Fruit fly (Drosophila melanogaster) ovary, adult (tissue): Measurements from ENCODE around the gene Adgf-D.
A peak's percentile ranks its signal among the peaks of the same experiment; 100 is the strongest.

ENCODE experiments used
- CG17801 ChIP-seq: fragments of 200-800 bp; optimal IDR thresholded peaks from 2 replicates; lab custom pipeline; 2019; ENCODE audit warnings: missing biosample characterization, mild to moderate bottlenecking, missing genetic modification characterization, moderate library complexity; ENCODE audit not compliant: partially characterized antibody

The Adgf-D gene

DNA sequence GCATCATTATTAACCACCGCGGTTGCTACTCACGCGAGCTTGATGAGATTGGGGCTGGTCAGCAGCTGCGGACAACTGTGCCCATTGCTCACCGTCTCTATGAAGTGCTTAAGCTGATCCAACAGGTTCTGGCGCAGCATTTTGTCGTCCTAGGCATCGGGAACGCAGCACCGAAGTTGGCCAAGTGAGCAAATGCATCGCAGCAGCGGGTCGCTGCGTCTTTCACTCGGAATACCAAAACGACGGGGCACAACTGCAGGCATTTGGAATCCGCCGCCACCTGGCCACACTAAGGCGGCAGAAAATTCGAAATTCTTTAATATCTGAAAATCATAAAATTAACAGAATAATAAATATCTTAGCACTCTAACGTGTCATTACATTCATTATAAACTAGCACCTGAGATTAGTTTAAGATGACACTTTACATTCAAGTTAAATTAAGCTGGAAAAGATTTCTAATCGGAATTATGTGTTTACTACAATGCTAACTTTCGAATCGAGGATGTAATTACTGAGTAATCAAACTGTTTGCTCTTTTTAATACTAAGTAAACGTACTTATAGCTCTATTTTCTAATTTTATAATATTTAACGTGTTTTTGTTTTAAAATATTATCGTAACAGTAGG, 22.1 kb downstream of the Adgf-D start:
- no peak for TF ChIP-seq CG17801 (GFP tag; lab: Kevin White, UChicago)

DNA sequence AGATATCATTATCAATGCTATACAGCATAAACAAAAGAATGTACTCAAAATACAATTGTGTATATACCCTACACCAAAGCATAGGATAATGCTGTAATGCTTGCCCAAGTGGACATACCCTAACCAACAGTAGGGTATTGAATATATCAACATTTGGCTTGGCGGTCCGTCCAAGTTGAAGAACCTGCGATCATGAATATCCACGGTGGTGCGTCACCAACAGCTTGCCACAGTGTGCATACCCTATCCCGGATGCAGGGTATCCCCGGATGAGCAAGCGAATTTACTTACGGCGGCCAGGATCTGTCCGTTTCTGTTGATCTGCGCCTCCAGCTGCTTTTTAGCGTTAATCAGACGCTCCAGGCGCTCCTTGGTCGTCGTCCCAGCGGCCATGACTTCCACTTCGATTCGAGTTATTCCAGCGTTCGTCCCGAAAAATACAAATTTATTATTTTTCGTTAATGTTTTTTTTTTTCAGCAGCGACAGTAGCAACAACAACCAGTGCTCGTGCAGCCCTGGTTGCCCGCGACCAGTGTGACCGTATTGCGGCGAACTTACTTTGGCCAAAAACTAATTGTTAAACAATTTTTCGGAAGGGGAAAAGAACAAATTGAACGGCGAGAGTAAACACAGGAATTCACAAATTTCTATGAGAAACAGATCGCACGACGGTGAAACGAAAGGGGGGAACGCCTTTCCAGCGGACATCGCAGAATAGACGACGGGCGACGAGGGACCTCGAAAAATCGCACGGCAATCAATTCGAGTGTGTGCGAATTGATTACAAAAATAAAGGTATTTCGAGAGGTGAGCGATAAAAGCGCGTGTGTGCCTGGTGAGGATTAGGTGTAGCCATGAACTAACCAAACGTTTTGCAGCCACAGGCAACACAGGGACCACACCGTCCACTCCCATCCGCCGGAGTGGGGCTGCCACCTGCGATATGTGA, 28.8 kb downstream of the Adgf-D start, which contains the start of the genes Lkb1 and CG9588:
Gene Lkb1 (plus strand): TSS at position 413 of the 950 bp plus-strand sequence.
Gene CG9588 (minus strand): TSS at position 545 of the 950 bp plus-strand sequence.
- no peak for TF ChIP-seq CG17801 (GFP tag; lab: Kevin White, UChicago)

DNA sequence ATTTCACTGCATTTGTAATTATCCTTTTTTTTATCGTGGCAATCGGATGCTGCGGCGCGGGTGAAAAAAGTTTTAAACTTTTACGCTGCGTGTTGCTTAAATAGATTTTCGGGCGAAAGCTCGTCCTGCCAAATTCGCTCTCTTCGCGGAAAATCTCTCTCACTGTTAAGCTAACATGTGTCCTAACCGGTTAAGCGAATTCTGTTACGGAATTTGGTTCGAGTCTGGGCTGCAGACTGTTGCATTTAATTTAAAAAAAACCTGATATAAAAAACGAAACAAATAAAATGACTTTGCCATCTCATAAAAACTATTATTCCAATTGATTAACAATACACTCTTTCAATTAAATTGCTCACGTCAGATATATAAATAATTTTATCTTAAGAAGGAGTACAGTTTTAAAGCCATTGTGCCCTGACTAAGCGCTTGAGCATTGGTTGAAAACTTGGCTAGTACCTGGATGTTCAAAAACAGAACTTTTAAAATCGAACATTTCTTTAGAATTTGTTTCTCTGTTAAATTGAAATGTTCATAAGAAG, 30.6 kb downstream of the Adgf-D start, which contains the start of gene Task6:
Gene Task6 (minus strand): TSS at position 51 of the 542 bp plus-strand sequence.
- TF ChIP-seq CG17801 (GFP tag; lab: Kevin White, UChicago): no peak

- no peak for TF ChIP-seq CG17801 (GFP tag; lab: Kevin White, UChicago)
These were observed 32.3 kb downstream of the Adgf-D start for dm6 chr3R:13672898-13673297.

DNA sequence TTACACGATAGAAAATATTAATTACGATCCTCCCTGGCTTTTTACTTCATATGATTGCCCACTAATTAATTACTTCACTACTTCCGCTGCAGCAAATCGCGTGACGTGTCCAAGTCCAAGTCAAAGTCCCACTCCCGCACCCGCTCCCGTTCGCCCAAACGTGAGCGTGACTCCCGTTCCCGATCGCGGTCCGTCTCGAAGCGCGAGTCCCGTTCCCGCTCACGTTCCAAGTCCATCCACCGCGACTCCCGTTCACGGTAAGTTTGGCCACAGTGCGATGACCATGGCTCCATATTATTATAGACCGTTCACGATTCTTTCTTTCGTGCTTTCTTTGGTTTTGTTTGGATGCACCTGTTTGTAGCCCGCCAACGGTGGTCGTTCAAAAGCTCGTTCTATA, 39.2 kb downstream of the Adgf-D start:
- TF ChIP-seq CG17801 (GFP tag; lab: Kevin White, UChicago): no peak

dm6 chr3R:13662149-13662548, 43.1 kb downstream of the Adgf-D start:
- TF ChIP-seq CG17801 (GFP tag; lab: Kevin White, UChicago): no peak

- peak; percentile 88 for TF ChIP-seq CG17801 (GFP tag; lab: Kevin White, UChicago)
These were observed 44.1 kb downstream of the Adgf-D start, which contains the start of gene B52 for dm6 chr3R:13660924-13661659. Gene B52, plus strand, starts transcription at chr3R:13661311.

DNA sequence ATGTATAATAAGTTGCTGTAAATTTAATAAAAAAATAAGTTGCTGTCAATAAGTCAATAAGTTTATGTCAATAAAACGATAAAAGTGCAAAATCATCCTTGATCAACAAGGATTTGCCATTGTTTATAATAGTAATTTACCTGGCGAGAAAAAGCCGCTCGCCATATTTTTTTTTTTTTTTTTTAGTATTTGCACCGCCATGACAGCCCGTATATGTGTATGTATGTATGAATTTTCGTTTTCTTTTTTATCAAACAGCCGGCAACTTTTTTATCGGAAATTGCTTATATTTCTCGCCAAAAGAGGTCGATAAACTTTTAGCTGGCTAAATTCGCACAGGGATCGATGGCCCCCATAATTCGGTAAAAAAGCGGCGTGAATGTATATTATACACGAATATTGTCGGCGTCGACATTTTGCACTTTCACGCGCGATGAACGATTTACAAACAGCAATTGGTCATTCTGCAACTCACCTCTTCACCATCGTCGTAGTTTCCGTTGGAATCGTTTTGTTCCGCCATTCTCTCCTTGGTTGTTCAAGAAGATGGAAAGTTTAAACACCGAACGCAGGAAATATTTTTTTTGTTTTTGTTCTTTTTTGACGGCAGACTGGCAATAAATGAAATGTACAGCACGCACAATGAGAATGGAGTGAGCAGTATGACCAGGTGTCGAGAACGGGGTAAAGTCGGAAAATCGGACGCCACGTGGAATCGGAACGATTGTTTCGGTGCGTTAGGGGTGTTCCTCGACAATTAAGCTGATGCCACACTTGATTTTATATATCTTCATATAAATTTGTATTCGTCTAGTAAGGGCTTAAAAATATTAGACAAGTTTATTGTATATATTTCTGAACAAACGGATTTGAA, 45.1 kb downstream of the Adgf-D start, which contains the start of gene Hrb87F:
Gene Hrb87F (minus strand): TSS at position 667 of the 874 bp plus-strand sequence.
- peak; percentile 51 for TF ChIP-seq CG17801 (GFP tag; lab: Kevin White, UChicago)

DNA sequence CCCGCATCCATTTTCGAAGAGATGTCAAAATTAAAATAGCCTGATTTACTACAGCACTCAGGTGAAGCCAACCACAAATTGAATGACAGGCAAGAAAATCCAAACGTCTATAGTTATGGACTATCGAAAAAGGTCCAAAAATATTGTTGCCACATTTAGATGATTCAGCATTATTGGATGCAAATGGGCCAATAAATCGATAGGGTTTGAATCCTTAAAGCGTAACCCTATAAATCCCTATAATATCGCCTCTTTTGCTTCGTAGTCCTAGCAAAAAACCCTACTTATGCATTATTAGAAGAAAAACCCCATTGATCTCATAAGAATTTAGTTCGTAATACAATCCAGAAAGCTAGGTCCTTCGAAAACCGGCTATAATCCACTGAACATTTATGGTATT, 48.9 kb downstream of the Adgf-D start, which contains the start of gene Rbp4:
Gene Rbp4 (minus strand): TSS at position 101 of the 400 bp plus-strand sequence.
- no peak for TF ChIP-seq CG17801 (GFP tag; lab: Kevin White, UChicago)
